Worm (Caenorhabditis elegans) whole organism, L4 larva: Measurements from ENCODE around the gene sec-16A.2.

Experiments
- D1046.2 ChIP-seq: fragments of 200-800 bp; sonication (Bioruptor generic); IDR thresholded peaks from 2 replicates; pipeline ENCODE4 v1.3.6; 2022; ENCODE audit warnings: missing genetic modification characterization, missing compliant biosample characterization
- F44E2.7 ChIP-seq: fragments of 200-800 bp; sonication (Bioruptor generic); IDR thresholded peaks from 2 replicates; pipeline ENCODE4 v2.1.2; 2022; ENCODE audit warnings: missing genetic modification characterization, missing compliant biosample characterization
- Y48G9A.11 ChIP-seq: fragments of 200-800 bp; sonication (Bioruptor generic); IDR thresholded peaks from 2 replicates; pipeline ENCODE4 v1.3.6; 2022; ENCODE audit warnings: missing genetic modification reagents, missing genetic modification characterization, missing compliant biosample characterization
- Y75B8A.6 ChIP-seq: fragments of 200-800 bp; sonication (Bioruptor generic); IDR thresholded peaks from 2 replicates; pipeline ENCODE4 v1.3.6; 2022; ENCODE audit warnings: missing genetic modification reagents, missing genetic modification characterization, missing compliant biosample characterization
- ZK546.5 ChIP-seq, 2 experiments: sonication (generic microtip); optimal IDR thresholded peaks; 2 replicates each; lab custom pipeline; 2017; ENCODE audit warnings: missing biosample characterization in 2 of 2, missing genetic modification characterization in 2 of 2
- ceh-20 ChIP-seq: fragments of 200-800 bp; sonication (Bioruptor generic); IDR thresholded peaks from 2 replicates; pipeline ENCODE4 v1.3.6; 2022; ENCODE audit warnings: missing genetic modification reagents, missing genetic modification characterization, missing compliant biosample characterization
- ces-1 ChIP-seq: fragments of 150-350 bp; sonication (generic microtip); optimal IDR thresholded peaks from 4 replicates; lab custom pipeline; 2014; ENCODE audit warnings: missing biosample characterization, missing genetic modification reagents, missing genetic modification characterization
- daf-12 ChIP-seq: fragments of 150-350 bp; optimal IDR thresholded peaks from 2 replicates; lab custom pipeline; 2014; ENCODE audit warnings: missing biosample characterization, missing genetic modification reagents, missing genetic modification characterization
- daf-16 ChIP-seq, 3 experiments: sonication (generic microtip); optimal IDR thresholded peaks; 2 replicates each; lab custom pipeline; 2016 to 2017; ENCODE audit warnings: missing genetic modification characterization in 3 of 3, missing genetic modification reagents in 3 of 3, mild to moderate bottlenecking in 2 of 3, missing compliant biosample characterization in 2 of 3, missing biosample characterization in 1 of 3, moderate library complexity in 1 of 3
- daf-8 ChIP-seq: fragments of 200-800 bp; sonication (Bioruptor generic); IDR thresholded peaks from 2 replicates; pipeline ENCODE4 v1.3.6; 2022; ENCODE audit warnings: missing genetic modification characterization, missing compliant biosample characterization
- dmd-6 ChIP-seq: fragments of 200-800 bp; sonication (Bioruptor generic); IDR thresholded peaks from 2 replicates; pipeline ENCODE4 v1.3.6; 2022; ENCODE audit warnings: missing genetic modification reagents, missing genetic modification characterization, missing compliant biosample characterization
- dve-1 ChIP-seq: sonication (generic microtip); optimal IDR thresholded peaks from 2 replicates; lab custom pipeline; 2017; ENCODE audit warnings: antibody characterized with exemption, mild to moderate bottlenecking, missing genetic modification characterization, missing compliant biosample characterization; ENCODE audit not compliant: insufficient read depth
- hlh-11 ChIP-seq: fragments of 200-800 bp; sonication (Bioruptor generic); optimal IDR thresholded peaks from 2 replicates; lab custom pipeline; 2018; ENCODE audit warnings: mild to moderate bottlenecking, missing genetic modification characterization, missing compliant biosample characterization
- jun-1 ChIP-seq: fragments of 150-350 bp; optimal IDR thresholded peaks from 2 replicates; lab custom pipeline; 2014; ENCODE audit warnings: missing biosample characterization, missing genetic modification reagents, missing genetic modification characterization
- lim-7 ChIP-seq: fragments of 200-800 bp; sonication (Bioruptor generic); IDR thresholded peaks from 2 replicates; pipeline ENCODE4 v1.3.6; 2022; ENCODE audit warnings: missing genetic modification characterization, missing compliant biosample characterization
- lin-1 ChIP-seq: fragments of 200-800 bp; sonication (Bioruptor generic); IDR thresholded peaks from 2 replicates; pipeline ENCODE4 v1.3.6; 2022; ENCODE audit warnings: missing genetic modification reagents, missing genetic modification characterization, missing compliant biosample characterization
- lin-15B ChIP-seq: fragments of 150-350 bp; sonication (generic microtip); optimal IDR thresholded peaks from 3 replicates; lab custom pipeline; 2014; ENCODE audit warnings: missing biosample characterization, missing genetic modification characterization
- lin-39 ChIP-seq: fragments of 150-350 bp; optimal IDR thresholded peaks from 2 replicates; lab custom pipeline; 2014; ENCODE audit warnings: missing biosample characterization, missing genetic modification reagents, missing genetic modification characterization
- lir-3 ChIP-seq: sonication (generic microtip); optimal IDR thresholded peaks from 2 replicates; lab custom pipeline; 2016; ENCODE audit warnings: mild to moderate bottlenecking, missing genetic modification characterization, missing compliant biosample characterization
- lsy-2 ChIP-seq, 2 experiments: fragments of 150-350 bp in 1 of 2; sonication (generic microtip) in 1 of 2; optimal IDR thresholded peaks; 2 replicates each; lab custom pipeline; 2014 to 2017; ENCODE audit warnings: missing biosample characterization in 2 of 2, missing genetic modification characterization in 2 of 2
- madf-5 ChIP-seq, 2 experiments: fragments of 200-800 bp; sonication (Bioruptor generic); IDR thresholded peaks; 2 replicates each; pipeline ENCODE4 v1.3.6; 2022; ENCODE audit warnings: missing compliant biosample characterization in 2 of 2, missing genetic modification characterization in 2 of 2
- madf-9 ChIP-seq: fragments of 200-800 bp; sonication (Bioruptor generic); conservative IDR thresholded peaks from 2 replicates; pipeline ENCODE4 v1.3.6; 2022; ENCODE audit warnings: missing genetic modification reagents, missing genetic modification characterization, missing compliant biosample characterization
- mxl-3 ChIP-seq: fragments of 200-800 bp; sonication (Bioruptor generic); optimal IDR thresholded peaks from 2 replicates; lab custom pipeline; 2018; ENCODE audit warnings: mild to moderate bottlenecking, missing genetic modification characterization, missing compliant biosample characterization
- nhr-10 ChIP-seq: fragments of 150-350 bp; optimal IDR thresholded peaks from 2 replicates; lab custom pipeline; 2014; ENCODE audit warnings: missing biosample characterization, missing genetic modification characterization
- nhr-102 ChIP-seq: sonication (generic microtip); optimal IDR thresholded peaks from 2 replicates; lab custom pipeline; 2016; ENCODE audit warnings: mild to moderate bottlenecking, missing genetic modification characterization, moderate library complexity, missing compliant biosample characterization
- nhr-237 ChIP-seq: sonication (generic microtip); optimal IDR thresholded peaks from 2 replicates; lab custom pipeline; 2017; ENCODE audit warnings: missing biosample characterization, missing genetic modification characterization
- nhr-28 ChIP-seq: fragments of 150-350 bp; optimal IDR thresholded peaks from 2 replicates; lab custom pipeline; 2014; ENCODE audit warnings: missing biosample characterization, missing genetic modification characterization
- nhr-77 ChIP-seq: fragments of 150-350 bp; optimal IDR thresholded peaks from 2 replicates; lab custom pipeline; 2014; ENCODE audit warnings: missing biosample characterization, missing genetic modification characterization
- php-3 ChIP-seq: fragments of 200-800 bp; sonication (Bioruptor generic); IDR thresholded peaks from 2 replicates; pipeline ENCODE4 v1.3.6; 2022; ENCODE audit warnings: missing genetic modification reagents, missing genetic modification characterization, missing compliant biosample characterization
- pqm-1 ChIP-seq: sonication (generic microtip); optimal IDR thresholded peaks from 2 replicates; lab custom pipeline; 2017; ENCODE audit warnings: missing biosample characterization, missing genetic modification characterization
- rbr-2 ChIP-seq: sonication (generic microtip); optimal IDR thresholded peaks from 2 replicates; lab custom pipeline; 2016; ENCODE audit warnings: missing genotype, missing genetic modification characterization, missing compliant biosample characterization
- set-16 ChIP-seq: fragments of 200-800 bp; sonication (Bioruptor generic); IDR thresholded peaks from 2 replicates; pipeline ENCODE4 v1.3.6; 2022; ENCODE audit warnings: missing genetic modification reagents, missing genetic modification characterization, missing compliant biosample characterization
- snpc-1.2 ChIP-seq: fragments of 200-800 bp; sonication (Bioruptor generic); IDR thresholded peaks from 2 replicates; pipeline ENCODE4 v1.3.6; 2022; ENCODE audit warnings: missing genetic modification reagents, missing genetic modification characterization, missing compliant biosample characterization
- snpc-4 ChIP-seq: fragments of 150-350 bp; optimal IDR thresholded peaks from 2 replicates; lab custom pipeline; 2014; ENCODE audit warnings: missing biosample characterization, missing genetic modification characterization
- spr-1 ChIP-seq: sonication (generic microtip); optimal IDR thresholded peaks from 2 replicates; lab custom pipeline; 2016; ENCODE audit warnings: mild to moderate bottlenecking, missing genetic modification characterization, missing compliant biosample characterization
- unc-130 ChIP-seq: sonication (generic microtip); optimal IDR thresholded peaks from 2 replicates; lab custom pipeline; 2016; ENCODE audit warnings: missing genetic modification reagents, missing genetic modification characterization, missing compliant biosample characterization
- unc-62 ChIP-seq, 3 experiments: fragments of 150-350 bp in 1 of 3; sonication (generic microtip); optimal IDR thresholded peaks in 2 of 3; peaks in 1 of 3; 1 replicate in 1 of 3; 2 replicates in 2 of 3; lab custom pipeline; 2014 to 2017; ENCODE audit warnings: missing biosample characterization in 3 of 3, missing genetic modification characterization in 3 of 3, missing genetic modification reagents in 3 of 3, missing genotype in 1 of 3
- zfp-2 ChIP-seq: sonication (generic microtip); optimal IDR thresholded peaks from 2 replicates; lab custom pipeline; 2016; ENCODE audit warnings: mild to moderate bottlenecking, missing genetic modification characterization, missing compliant biosample characterization
- zfp-3 ChIP-seq: fragments of 200-800 bp; sonication (Bioruptor generic); conservative IDR thresholded peaks from 2 replicates; pipeline ENCODE4 v1.3.6; 2022; ENCODE audit warnings: missing genetic modification reagents, missing genetic modification characterization, missing compliant biosample characterization
- zip-11 ChIP-seq: fragments of 200-800 bp; sonication (Bioruptor generic); IDR thresholded peaks from 2 replicates; pipeline ENCODE4 v1.3.6; 2022; ENCODE audit warnings: missing genetic modification characterization, missing compliant biosample characterization
- ztf-7 ChIP-seq: fragments of 150-350 bp; optimal IDR thresholded peaks from 2 replicates; lab custom pipeline; 2014; ENCODE audit warnings: missing biosample characterization, missing genetic modification characterization

sec-16A.2 gene

ce11 chrX:8243116-8243515 is 43.9 kb upstream of the sec-16A.2 start (continued):
- TF ChIP-seq lsy-2 (tag; optimal IDR thresholded peaks at IDR 0.05; lab: Kevin White, UChicago) (peak in 1 of 2 experiments; percentile 40), zfp-2 (tag; lab: Kevin White, UChicago) (no peak), unc-130 (GFP tag; lab: Kevin White, UChicago) (no peak), nhr-10 (tag; lab: Kevin White, UChicago) (peak; percentile 67), madf-9 (GFP tag; lab: Robert Waterston, UW) (0 out of 2 replicates have a peak, but pooled peaks have one; percentile 19), madf-5 (GFP tag; IDR thresholded peaks at IDR 0.05; lab: Robert Waterston, UW) (no peak), Y75B8A.6 (no peak), snpc-1.2 (no peak), jun-1 (tag; lab: Kevin White, UChicago) (no peak), lim-7 (GFP tag; lab: Robert Waterston, UW) (no peak), lin-15B (no peak), spr-1 (tag; lab: Kevin White, UChicago) (no peak), mxl-3 (GFP tag; lab: Kevin White, UChicago) (peak; percentile 91)
- TF ChIP-seq, all 104 proteins: peak for 23

- no peak for TF ChIP-seq ceh-20 (GFP tag; lab: Robert Waterston, UW)
- no peak for TF ChIP-seq lin-39 (tag; lab: Kevin White, UChicago)
- TF ChIP-seq daf-12 (tag; lab: Kevin White, UChicago), result no peak
- TF ChIP-seq unc-62 (GFP tag; optimal IDR thresholded peaks at IDR 0.05 in 1 of 2; lab: Kevin White, UChicago), result no peak
- TF ChIP-seq unc-62 (tag; optimal IDR thresholded peaks at IDR 0.05; lab: Kevin White, UChicago), result no peak
- no peak for TF ChIP-seq lin-1 (GFP tag; lab: Robert Waterston, UW)
- peak; percentile 36 for TF ChIP-seq nhr-77 (tag; lab: Kevin White, UChicago)
- TF ChIP-seq jun-1 (tag; lab: Kevin White, UChicago), result no peak
- TF ChIP-seq snpc-4 (tag; lab: Kevin White, UChicago), result no peak
- no peak for TF ChIP-seq snpc-1.2
- peak; percentile 38 for TF ChIP-seq pqm-1
- no peak for TF ChIP-seq F44E2.7 (GFP tag; lab: Robert Waterston, UW)
- TF ChIP-seq lir-3 (tag; lab: Kevin White, UChicago), result no peak
- no peak for TF ChIP-seq nhr-237 (tag; lab: Kevin White, UChicago)
- peak; percentile 68 for TF ChIP-seq dve-1 (tag; lab: Kevin White, UChicago)
- TF ChIP-seq nhr-28 (tag; lab: Kevin White, UChicago), result peak; percentile 43
- TF ChIP-seq hlh-11 (tag; lab: Kevin White, UChicago), result peak; percentile 23
- TF ChIP-seq zfp-3 (GFP tag; lab: Robert Waterston, UW), result no peak
- TF ChIP-seq madf-9 (GFP tag; lab: Robert Waterston, UW), result no peak
- TF ChIP-seq set-16 (GFP tag; lab: Robert Waterston, UW), result no peak
- peak; percentile 21; the same call in 1 of the 2 replicates for TF ChIP-seq php-3
- no peak for TF ChIP-seq unc-130 (GFP tag; lab: Kevin White, UChicago)
- no peak for TF ChIP-seq rbr-2 (tag; lab: Kevin White, UChicago)
- no peak for TF ChIP-seq nhr-10 (tag; lab: Kevin White, UChicago)
- no peak for TF ChIP-seq nhr-102 (tag; lab: Kevin White, UChicago)
- no peak for TF ChIP-seq zip-11 (GFP tag; lab: Robert Waterston, UW)
- no peak for TF ChIP-seq Y48G9A.11
- no peak for TF ChIP-seq daf-8
- TF ChIP-seq daf-16 (GFP tag; optimal IDR thresholded peaks at IDR 0.05; lab: Kevin White, UChicago), result no peak
- TF ChIP-seq daf-16 (tag; optimal IDR thresholded peaks at IDR 0.05; lab: Kevin White, UChicago), result peak; percentile 75
- no peak for TF ChIP-seq D1046.2 (GFP tag; lab: Robert Waterston, UW)
- no peak for TF ChIP-seq ces-1 (GFP tag; lab: Kevin White, UChicago)
- peak; percentile 67 for TF ChIP-seq dmd-6 (GFP tag; lab: Robert Waterston, UW)
- TF ChIP-seq ZK546.5 (tag; optimal IDR thresholded peaks at IDR 0.05; lab: Kevin White, UChicago), result no peak
- no peak for TF ChIP-seq ztf-7
These were observed 40.9 kb upstream of the sec-16A.2 start, which contains the start of gene kqt-2 for ce11 chrX:8246126-8246525. kqt-2 (minus strand) TSS chrX:8246369.
